Fruit fly (Drosophila melanogaster) whole organism: Measurements from ENCODE around the gene UBL3.

Experiments used
- EcR ChIP-seq, 2 experiments: fragments of >200 bp; optimal IDR thresholded peaks; 2 replicates each; lab custom pipeline; 2017; ENCODE audit warnings: missing biosample characterization in 2 of 2, missing genetic modification characterization in 2 of 2, missing genetic modification reagents in 2 of 2
- psq ChIP-seq: fragments of >200 bp; optimal IDR thresholded peaks from 2 replicates; lab custom pipeline; 2017

DNA sequence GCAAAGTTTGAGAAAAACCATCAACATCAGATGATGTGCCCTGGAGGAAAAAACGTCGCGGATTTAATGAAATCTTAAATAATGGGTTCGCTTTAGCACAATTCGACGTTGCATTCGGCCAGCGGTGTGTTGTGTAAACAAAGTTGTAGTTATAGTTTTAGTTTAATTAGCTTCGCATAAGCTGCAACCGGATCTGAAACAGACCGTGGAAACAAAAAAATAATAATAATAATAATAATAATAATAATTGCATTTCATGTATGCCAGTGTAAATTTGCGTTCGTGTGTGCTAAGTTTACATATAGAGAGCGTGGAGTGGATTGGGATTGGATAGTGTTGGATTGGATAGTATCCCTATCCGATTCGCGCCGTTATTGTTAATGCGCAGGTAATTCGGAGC is 48.2 kb downstream of the UBL3 start:
- TF ChIP-seq EcR (GFP tag; optimal IDR thresholded peaks at IDR 0.05; lab: Kevin White, UChicago) (no peak), psq (lab: Kevin White, UChicago) (no peak)
